Worm (Caenorhabditis elegans): ENCODE measurements around the gene egrh-1.
A peak's percentile ranks its signal among the peaks of the same experiment; 100 is the strongest.

The egrh-1 gene

ce11 chrX:14853712-14854217, 8.0 kb downstream of the egrh-1 start, which contains the start of the genes C27C12.1 and C27C12.4 (continued):
- peak; percentile 86 for TF ChIP-seq hlh-30 (tag; optimal IDR thresholded peaks at IDR 0.05; ENCODE audit: insufficient read depth)
- TF ChIP-seq ztf-11 (tag; optimal IDR thresholded peaks at IDR 0.05), result no peak
- TF ChIP-seq ceh-44 (GFP tag; IDR thresholded peaks at IDR 0.05), result no peak
- no peak for TF ChIP-seq spr-3 (GFP tag; optimal IDR thresholded peaks at IDR 0.05)
- peak; percentile 84 for TF ChIP-seq dmd-6 (GFP tag; IDR thresholded peaks at IDR 0.05)
- no peak for TF ChIP-seq cey-2 (tag; optimal IDR thresholded peaks at IDR 0.05; ENCODE audit: borderline replicate concordance, insufficient read depth)
- peak in 1 of 2 experiments; percentile 65 for TF ChIP-seq mdl-1 (tag; optimal IDR thresholded peaks at IDR 0.05)
- TF ChIP-seq aha-1 (tag), result no peak
- TF ChIP-seq egl-27 (tag; optimal IDR thresholded peaks at IDR 0.05), result no peak
- no peak for TF ChIP-seq mxl-2 (GFP tag; conservative IDR thresholded peaks at IDR 0.05)
- TF ChIP-seq hmg-1.1 (GFP tag; IDR thresholded peaks at IDR 0.05), result peak; percentile 92
- no peak for TF ChIP-seq jun-1 (tag; optimal IDR thresholded peaks at IDR 0.05)
- TF ChIP-seq nhr-48 (tag; optimal IDR thresholded peaks at IDR 0.05), result peak; percentile 61
- no peak for TF ChIP-seq dve-1 (tag; optimal IDR thresholded peaks at IDR 0.05; ENCODE audit: insufficient read depth)
- TF ChIP-seq ztf-7 (tag; optimal IDR thresholded peaks at IDR 0.05), result peak; percentile 57
- 0 out of 2 replicates have a peak, but pooled peaks have one; percentile 45 for TF ChIP-seq ceh-20 (GFP tag; IDR thresholded peaks at IDR 0.05)
- TF ChIP-seq F26F4.8 (GFP tag; conservative IDR thresholded peaks at IDR 0.05), result no peak
- TF ChIP-seq arid-1 (GFP tag; conservative IDR thresholded peaks at IDR 0.05), result no peak; the same call in 1 of the 2 replicates
- TF ChIP-seq nhr-28 (tag; optimal IDR thresholded peaks at IDR 0.05), result peak; percentile 90
- TF ChIP-seq tag-97 (GFP tag; IDR thresholded peaks at IDR 0.05), result no peak
- TF ChIP-seq lin-29 (GFP tag; IDR thresholded peaks at IDR 0.05), result no peak
- no peak for TF ChIP-seq php-3 (GFP tag; IDR thresholded peaks at IDR 0.05)
- TF ChIP-seq dpl-1 (GFP tag; optimal IDR thresholded peaks at IDR 0.05), result peak; percentile 71
- peak; percentile 48 for TF ChIP-seq spr-1 (tag; optimal IDR thresholded peaks at IDR 0.05)
- TF ChIP-seq F44E2.7 (GFP tag; IDR thresholded peaks at IDR 0.05), result no peak
- TF ChIP-seq ZK337.2 (GFP tag; IDR thresholded peaks at IDR 0.05), result no peak
- no peak for TF ChIP-seq F10B5.3 (tag; optimal IDR thresholded peaks at IDR 0.05)
- no peak for TF ChIP-seq snpc-1.2 (GFP tag; IDR thresholded peaks at IDR 0.05)

ce11 chrX:14861752-14862151, 16.0 kb downstream of the egrh-1 start, which contains the start of gene dmd-4:
dmd-4 (minus strand) TSS chrX:14861852.
- peak in 1 of 2 experiments; percentile 14 for TF ChIP-seq unc-62 (GFP tag; optimal IDR thresholded peaks at IDR 0.05 in 1 of 2)
- no peak for TF ChIP-seq unc-62 (tag; optimal IDR thresholded peaks at IDR 0.05)
- no peak for TF ChIP-seq ceh-32 (tag; optimal IDR thresholded peaks at IDR 0.05; ENCODE audit: poor library complexity)

- no peak for TF ChIP-seq spr-1 (tag; optimal IDR thresholded peaks at IDR 0.05)
- TF ChIP-seq ces-1 (GFP tag; optimal IDR thresholded peaks at IDR 0.05), result no peak
- TF ChIP-seq dmd-8 (GFP tag; IDR thresholded peaks at IDR 0.05), result no peak
- no peak for TF ChIP-seq hlh-11 (tag; optimal IDR thresholded peaks at IDR 0.05)
- TF ChIP-seq fos-1 (tag; optimal IDR thresholded peaks at IDR 0.05), result no peak
- no peak for TF ChIP-seq madf-5 (GFP tag; IDR thresholded peaks at IDR 0.05)
- no peak for TF ChIP-seq ama-1 (optimal IDR thresholded peaks at IDR 0.05)
- TF ChIP-seq nhr-77 (tag; optimal IDR thresholded peaks at IDR 0.05), result no peak
Observed at ce11 chrX:14865744-14866143, 20.0 kb downstream of the egrh-1 start, which contains the start of gene C27C12.3. C27C12.3 (minus strand) TSS chrX:14865844.
